Worm (Caenorhabditis elegans) whole organism, late embryonic: ENCODE results near the gene R09H10.1.
A peak's percentile ranks its signal among the peaks of the same experiment; 100 is the strongest.

Experiments used
- C08G9.2 ChIP-seq: sonication (generic microtip); optimal IDR thresholded peaks from 2 replicates; lab custom pipeline; 2016; ENCODE audit warnings: mild to moderate bottlenecking, missing genetic modification characterization, moderate library complexity, missing compliant biosample characterization
- C38D4.7 ChIP-seq: fragments of 200-800 bp; sonication (Bioruptor generic); optimal IDR thresholded peaks from 2 replicates; lab custom pipeline; 2018; ENCODE audit warnings: mild to moderate bottlenecking, missing genetic modification characterization, moderate library complexity, missing compliant biosample characterization
- K02D7.2 ChIP-seq: sonication (generic microtip); optimal IDR thresholded peaks from 2 replicates; lab custom pipeline; 2017; ENCODE audit warnings: mild to moderate bottlenecking, missing genetic modification characterization, missing compliant biosample characterization
- T23F11.4 ChIP-seq: fragments of 200-800 bp; sonication (Bioruptor generic); optimal IDR thresholded peaks from 2 replicates; lab custom pipeline; 2018; ENCODE audit warnings: mild to moderate bottlenecking, missing genetic modification characterization, missing compliant biosample characterization
- ama-1 ChIP-seq: fragments of 150-350 bp; optimal IDR thresholded peaks from 2 replicates; lab custom pipeline; 2014
- ceh-18 ChIP-seq: sonication (generic microtip); optimal IDR thresholded peaks from 2 replicates; lab custom pipeline; 2016; ENCODE audit warnings: missing genetic modification characterization, missing compliant biosample characterization
- ceh-19 ChIP-seq: fragments of 200-800 bp; sonication (Bioruptor generic); optimal IDR thresholded peaks from 2 replicates; lab custom pipeline; 2018; ENCODE audit warnings: mild to moderate bottlenecking, missing genetic modification characterization, missing compliant biosample characterization
- ceh-24 ChIP-seq: sonication (generic microtip); optimal IDR thresholded peaks from 2 replicates; lab custom pipeline; 2016; ENCODE audit warnings: mild to moderate bottlenecking, missing genetic modification characterization, missing compliant biosample characterization
- ceh-31 ChIP-seq: sonication (generic microtip); optimal IDR thresholded peaks from 2 replicates; lab custom pipeline; 2016; ENCODE audit warnings: missing genetic modification characterization, missing compliant biosample characterization
- ceh-34 ChIP-seq: sonication (generic microtip); optimal IDR thresholded peaks from 2 replicates; lab custom pipeline; 2016; ENCODE audit warnings: mild to moderate bottlenecking, missing genetic modification characterization, missing compliant biosample characterization
- ceh-45 ChIP-seq: fragments of 200-800 bp; sonication (Bioruptor generic); IDR thresholded peaks from 2 replicates; pipeline ENCODE4 v1.3.6; 2022; ENCODE audit warnings: missing genetic modification reagents, missing genetic modification characterization, missing compliant biosample characterization
- ceh-48 ChIP-seq: sonication (generic microtip); optimal IDR thresholded peaks from 2 replicates; lab custom pipeline; 2016; ENCODE audit warnings: missing genetic modification characterization, inconsistent platforms, missing compliant biosample characterization
- ceh-6 ChIP-seq: fragments of 200-800 bp; sonication (Bioruptor generic); optimal IDR thresholded peaks from 2 replicates; lab custom pipeline; 2018; ENCODE audit warnings: mild to moderate bottlenecking, missing genetic modification characterization, missing compliant biosample characterization
- dmd-4 ChIP-seq: sonication (generic microtip); optimal IDR thresholded peaks from 2 replicates; lab custom pipeline; 2016; ENCODE audit warnings: borderline replicate concordance, missing genetic modification characterization, missing compliant biosample characterization
- dve-1 ChIP-seq: sonication (generic microtip); optimal IDR thresholded peaks from 2 replicates; lab custom pipeline; 2017; ENCODE audit warnings: antibody characterized with exemption, mild to moderate bottlenecking, missing genetic modification characterization, missing compliant biosample characterization
- elt-2 ChIP-seq: sonication (generic microtip); optimal IDR thresholded peaks from 2 replicates; lab custom pipeline; 2016; ENCODE audit warnings: missing genetic modification reagents, missing genetic modification characterization, missing compliant biosample characterization
- elt-4 ChIP-seq: sonication (generic microtip); optimal IDR thresholded peaks from 2 replicates; lab custom pipeline; 2016; ENCODE audit warnings: missing genetic modification characterization, missing compliant biosample characterization
- fax-1 ChIP-seq: sonication (generic microtip); optimal IDR thresholded peaks from 2 replicates; lab custom pipeline; 2016; ENCODE audit warnings: missing genotype, missing genetic modification characterization, missing compliant biosample characterization
- fkh-6 ChIP-seq: sonication (generic microtip); optimal IDR thresholded peaks from 2 replicates; lab custom pipeline; 2016; ENCODE audit warnings: missing genetic modification characterization, missing compliant biosample characterization
- gmeb-2 ChIP-seq: sonication (generic microtip); optimal IDR thresholded peaks from 2 replicates; lab custom pipeline; 2016; ENCODE audit warnings: missing genetic modification characterization, inconsistent platforms, missing compliant biosample characterization
- hlh-15 ChIP-seq: sonication (generic microtip); optimal IDR thresholded peaks from 2 replicates; lab custom pipeline; 2016; ENCODE audit warnings: missing genetic modification characterization, missing compliant biosample characterization
- hlh-30 ChIP-seq: sonication (generic microtip); optimal IDR thresholded peaks from 2 replicates; lab custom pipeline; 2017; ENCODE audit warnings: antibody characterized with exemption, missing genetic modification characterization, missing compliant biosample characterization; ENCODE audit not compliant: insufficient read depth
- hlh-6 ChIP-seq: sonication (generic microtip); optimal IDR thresholded peaks from 2 replicates; lab custom pipeline; 2016; ENCODE audit warnings: missing genotype, missing genetic modification characterization, missing compliant biosample characterization
- lin-11 ChIP-seq: fragments of 200-800 bp; sonication (Bioruptor generic); optimal IDR thresholded peaks from 2 replicates; lab custom pipeline; 2018; ENCODE audit warnings: mild to moderate bottlenecking, missing genetic modification characterization, missing compliant biosample characterization
- nfya-1 ChIP-seq: sonication (generic microtip); optimal IDR thresholded peaks from 2 replicates; lab custom pipeline; 2017; ENCODE audit warnings: missing genetic modification characterization, mild to moderate bottlenecking, missing compliant biosample characterization, antibody characterized with exemption, moderate library complexity
- nhr-11 ChIP-seq: fragments of 150-350 bp; optimal IDR thresholded peaks from 2 replicates; lab custom pipeline; 2014; ENCODE audit warnings: missing biosample characterization, missing genetic modification characterization
- pag-3 ChIP-seq: sonication (generic microtip); optimal IDR thresholded peaks from 2 replicates; lab custom pipeline; 2016; ENCODE audit warnings: missing compliant biosample characterization, missing genetic modification characterization, borderline replicate concordance
- pax-1 ChIP-seq: fragments of 150-350 bp; optimal IDR thresholded peaks from 2 replicates; lab custom pipeline; 2014; ENCODE audit warnings: missing biosample characterization, missing genetic modification characterization
- pha-4 ChIP-seq: fragments of 150-350 bp; optimal IDR thresholded peaks from 2 replicates; lab custom pipeline; 2018; ENCODE audit warnings: missing biosample characterization, missing genetic modification reagents, missing genetic modification characterization
- pros-1 ChIP-seq: fragments of 150-350 bp; optimal IDR thresholded peaks from 2 replicates; lab custom pipeline; 2014; ENCODE audit warnings: missing biosample characterization, missing genetic modification reagents, missing genetic modification characterization
- ref-2 ChIP-seq: sonication (generic microtip); optimal IDR thresholded peaks from 2 replicates; lab custom pipeline; 2016; ENCODE audit warnings: missing genetic modification characterization, missing compliant biosample characterization
- sox-4 ChIP-seq: sonication (generic microtip); optimal IDR thresholded peaks from 2 replicates; lab custom pipeline; 2017; ENCODE audit warnings: mild to moderate bottlenecking, missing genetic modification characterization, inconsistent platforms, missing compliant biosample characterization
- unc-3 ChIP-seq, 2 experiments: fragments of 200-800 bp in 1 of 2; sonication (Bioruptor generic) in 1 of 2; sonication (generic microtip) in 1 of 2; conservative IDR thresholded peaks in 1 of 2; optimal IDR thresholded peaks in 1 of 2; 2 replicates each; pipeline versions ENCODE4 v1.3.6 to Lab custom; 2016 to 2022; ENCODE audit warnings: missing compliant biosample characterization in 2 of 2, missing genetic modification characterization in 2 of 2, missing genetic modification reagents in 1 of 2
- unc-42 ChIP-seq: sonication (generic microtip); optimal IDR thresholded peaks from 2 replicates; lab custom pipeline; 2016; ENCODE audit warnings: missing genotype, missing genetic modification characterization, missing compliant biosample characterization
- unc-55 ChIP-seq: sonication (generic microtip); optimal IDR thresholded peaks from 2 replicates; lab custom pipeline; 2017; ENCODE audit warnings: missing biosample characterization, missing genetic modification reagents, missing genetic modification characterization

The R09H10.1 gene

ce11 chrIV:10574471-10574870 lies 25.6 kb upstream of the R09H10.1 start:
- TF ChIP-seq unc-42 (peak; percentile 83), pax-1 (tag; lab: Kevin White, UChicago) (no peak)
- TF ChIP-seq, all 69 proteins: peak for 1

DNA sequence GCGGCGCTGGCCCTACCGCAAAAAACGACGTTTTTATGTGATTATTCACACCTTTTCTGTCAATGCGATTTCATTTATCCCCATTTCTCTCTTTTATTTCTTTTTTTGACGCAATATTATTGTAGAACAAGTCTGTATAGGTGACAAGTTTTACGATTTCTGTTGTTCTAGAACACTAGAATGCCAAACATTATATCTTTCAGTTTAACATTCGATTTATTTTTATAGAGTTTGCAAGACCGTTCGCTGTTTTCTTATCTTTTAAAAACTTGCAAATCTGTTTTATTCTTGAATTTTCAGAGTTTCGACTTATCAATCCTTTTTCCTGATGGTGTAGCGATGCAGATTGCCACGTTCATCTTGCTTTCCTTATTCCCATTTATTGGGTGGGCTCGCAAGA lies 24.0 kb upstream of the R09H10.1 start, which contains the start of gene efn-2:
Gene efn-2, plus strand, starts transcription at position 301 of the 400 bp plus-strand sequence.
- TF ChIP-seq hlh-30 (tag; lab: Kevin White, UChicago) (no peak), ceh-34 (tag; lab: Kevin White, UChicago) (no peak), ceh-18 (tag; lab: Kevin White, UChicago) (no peak), ceh-48 (tag; lab: Kevin White, UChicago) (no peak)

DNA sequence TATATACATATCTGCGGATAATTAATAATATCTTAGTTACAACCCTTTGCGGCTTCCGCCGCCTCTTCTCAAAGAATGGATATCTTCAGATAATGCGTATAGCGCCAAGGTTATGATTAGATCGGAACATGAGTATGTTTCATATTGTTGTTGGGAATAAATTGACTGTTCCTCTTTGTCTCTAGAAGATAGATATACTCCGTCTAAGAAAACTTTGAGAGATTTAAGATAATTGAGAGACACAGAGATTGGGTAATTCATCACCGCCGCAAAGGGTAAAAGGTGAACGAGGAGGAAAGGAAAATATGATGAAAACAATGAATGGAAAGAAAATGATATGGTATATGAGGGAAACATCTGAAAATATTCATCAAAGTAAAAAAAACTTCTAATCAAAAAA lies 23.5 kb upstream of the R09H10.1 start:
- TF ChIP-seq elt-2 (tag; lab: Kevin White, UChicago) (no peak), unc-55 (peak; percentile 32)

ce11 chrIV:10577600-10577999 lies 22.5 kb upstream of the R09H10.1 start:
- TF ChIP-seq T23F11.4 (GFP tag; lab: Kevin White, UChicago) (no peak), unc-3 (GFP tag; conservative IDR thresholded peaks at IDR 0.05; lab: Robert Waterston, UW) (no peak), unc-3 (tag; optimal IDR thresholded peaks at IDR 0.05; lab: Kevin White, UChicago) (no peak), elt-2 (tag; lab: Kevin White, UChicago) (no peak), lin-11 (tag; lab: Kevin White, UChicago) (no peak), ceh-34 (tag; lab: Kevin White, UChicago) (no peak), unc-42 (no peak), K02D7.2 (tag; lab: Kevin White, UChicago) (no peak), sox-4 (tag; lab: Kevin White, UChicago) (no peak), ceh-45 (GFP tag; lab: Robert Waterston, UW) (no peak), nhr-11 (tag; lab: Kevin White, UChicago) (no peak), hlh-6 (tag; lab: Kevin White, UChicago) (no peak), ceh-6 (GFP tag; lab: Kevin White, UChicago) (no peak), pha-4 (tag; lab: Kevin White, UChicago) (no peak), dmd-4 (no peak), ama-1 (no peak), fax-1 (tag; lab: Kevin White, UChicago) (no peak), dve-1 (no peak), ceh-19 (GFP tag; lab: Kevin White, UChicago) (no peak), unc-55 (no peak)

- TF ChIP-seq hlh-15 (tag; lab: Kevin White, UChicago) (no peak), pax-1 (tag; lab: Kevin White, UChicago) (no peak), pag-3 (no peak), C08G9.2 (no peak), pros-1 (tag; lab: Kevin White, UChicago) (no peak), nfya-1 (tag; lab: Kevin White, UChicago) (no peak), ref-2 (tag; lab: Kevin White, UChicago) (no peak), C38D4.7 (GFP tag; lab: Kevin White, UChicago) (no peak), ceh-6 (GFP tag; lab: Kevin White, UChicago) (no peak), fkh-6 (tag; lab: Kevin White, UChicago) (no peak), ceh-31 (tag; lab: Kevin White, UChicago) (no peak), elt-4 (no peak), gmeb-2 (tag; lab: Kevin White, UChicago) (no peak), ceh-24 (tag; lab: Kevin White, UChicago) (no peak), ama-1 (no peak)
These were observed 21.7 kb upstream of the R09H10.1 start, which contains the start of gene lgc-43 for ce11 chrIV:10578367-10578766. Gene lgc-43, plus strand, starts transcription at chrIV:10578667.
